Worm (Caenorhabditis elegans): Measurements from ENCODE around the gene ref-1.
"Not testable (repeated sequence)": the region's sequence is repeated elsewhere in the genome, so short reads cannot be mapped to it uniquely, and the experiment has no call there.

ref-1 gene

ce11 chrII:10245612-10246011, 27.3 kb downstream of the ref-1 start:
- TF ChIP-seq ztf-1 (GFP tag; conservative IDR thresholded peaks at IDR 0.05) (no peak), sem-4 (tag; optimal IDR thresholded peaks at IDR 0.05) (no peak), unc-55 (GFP tag; optimal IDR thresholded peaks at IDR 0.05) (no peak), nhr-12 (tag; optimal IDR thresholded peaks at IDR 0.05) (no peak), alr-1 (tag; optimal IDR thresholded peaks at IDR 0.05) (no peak), blmp-1 (tag; optimal IDR thresholded peaks at IDR 0.05; ENCODE audit: insufficient read depth) (no peak), aly-2 (tag; optimal IDR thresholded peaks at IDR 0.05) (no peak), unc-39 (tag; optimal IDR thresholded peaks at IDR 0.05) (no peak), skn-1 (tag; optimal IDR thresholded peaks at IDR 0.05) (no peak), ceh-82 (tag; optimal IDR thresholded peaks at IDR 0.05) (no peak), lin-11 (tag; optimal IDR thresholded peaks at IDR 0.05) (no peak), lsy-2 (tag; optimal IDR thresholded peaks at IDR 0.05) (no peak)

ce11 chrII:10247154-10247553, 28.9 kb downstream of the ref-1 start:
- TF ChIP-seq ZK546.5 (tag; optimal IDR thresholded peaks at IDR 0.05) (no peak), lin-39 (tag; optimal IDR thresholded peaks at IDR 0.05) (no peak), C34F6.9 (tag; optimal IDR thresholded peaks at IDR 0.05) (no peak), ztf-11 (tag; optimal IDR thresholded peaks at IDR 0.05) (no peak), elt-1 (tag; optimal IDR thresholded peaks at IDR 0.05) (no peak), ceh-82 (tag; optimal IDR thresholded peaks at IDR 0.05) (no peak), nhr-23 (tag; optimal IDR thresholded peaks at IDR 0.05) (no peak)

- TF ChIP-seq nhr-77, mdl-1, F13H6.1 (tag; optimal IDR thresholded peaks at IDR 0.05): not testable (repeated sequence)
These were observed 29.5 kb downstream of the ref-1 start, which contains the start of gene nrde-2 for ce11 chrII:10247594-10248283. Gene nrde-2 (minus strand): TSS chrII:10247638.

ce11 chrII:10248355-10249041, 30.2 kb downstream of the ref-1 start, which contains the start of gene atad-3:
Gene atad-3 (plus strand): TSS chrII:10248991.
- TF ChIP-seq nhr-12 (tag; optimal IDR thresholded peaks at IDR 0.05) (no peak), nhr-21 (tag; optimal IDR thresholded peaks at IDR 0.05) (peak; percentile 74), nhr-237 (tag; optimal IDR thresholded peaks at IDR 0.05) (peak; percentile 12), zag-1 (tag; optimal IDR thresholded peaks at IDR 0.05) (peak; percentile 79), ztf-1 (GFP tag; conservative IDR thresholded peaks at IDR 0.05) (no peak), snpc-4 (tag; optimal IDR thresholded peaks at IDR 0.05) (peak; percentile 72), F13H6.1 (tag; optimal IDR thresholded peaks at IDR 0.05) (peak; percentile 88), nhr-25 (tag; optimal IDR thresholded peaks at IDR 0.05) (peak; percentile 86), ama-1 (optimal IDR thresholded peaks at IDR 0.05) (peak; percentile 4), ZK546.5 (tag; optimal IDR thresholded peaks at IDR 0.05) (peak; percentile 44), nhr-129 (tag; optimal IDR thresholded peaks at IDR 0.05) (peak; percentile 86), mdl-1 (tag; optimal IDR thresholded peaks at IDR 0.05) (peak in 1 of 2 experiments; percentile 47), peb-1 (tag; optimal IDR thresholded peaks at IDR 0.05) (no peak), lin-11 (tag; optimal IDR thresholded peaks at IDR 0.05) (peak; percentile 68), ztf-11 (tag; optimal IDR thresholded peaks at IDR 0.05) (no peak), mab-5 (tag; optimal IDR thresholded peaks at IDR 0.05) (peak; percentile 76), lin-13 (GFP tag; optimal IDR thresholded peaks at IDR 0.05) (peak; percentile 92), nhr-6 (tag; optimal IDR thresholded peaks at IDR 0.05) (peak; percentile 70), unc-62 (GFP tag; optimal IDR thresholded peaks at IDR 0.05) (no peak), C34F6.9 (tag; optimal IDR thresholded peaks at IDR 0.05) (peak; percentile 89), ceh-82 (tag; optimal IDR thresholded peaks at IDR 0.05) (peak; percentile 7), nhr-10 (tag; optimal IDR thresholded peaks at IDR 0.05) (no peak), blmp-1 (tag; optimal IDR thresholded peaks at IDR 0.05; ENCODE audit: insufficient read depth) (peak; percentile 13), elt-3 (tag; optimal IDR thresholded peaks at IDR 0.05) (no peak), alr-1 (tag; optimal IDR thresholded peaks at IDR 0.05) (no peak), lsy-2 (tag; optimal IDR thresholded peaks at IDR 0.05) (peak; percentile 83 to 91), egl-27 (tag; optimal IDR thresholded peaks at IDR 0.05) (peak; percentile 55), sma-3 (GFP tag; optimal IDR thresholded peaks at IDR 0.05) (peak; percentile 91), ceh-16 (tag; optimal IDR thresholded peaks at IDR 0.05) (no peak), aly-2 (tag; optimal IDR thresholded peaks at IDR 0.05) (no peak), unc-55 (GFP tag; optimal IDR thresholded peaks at IDR 0.05) (peak; percentile 85), Y55F3AM.14 (GFP tag; optimal IDR thresholded peaks at IDR 0.05) (peak; percentile 46), nhr-11 (tag; optimal IDR thresholded peaks at IDR 0.05) (no peak), crh-2 (tag; optimal IDR thresholded peaks at IDR 0.05) (peak; percentile 85), ztf-4 (tag; optimal IDR thresholded peaks at IDR 0.05) (peak; percentile 43), gmeb-1 (tag; optimal IDR thresholded peaks at IDR 0.05) (peak; percentile 83), R02D3.7 (tag; optimal IDR thresholded peaks at IDR 0.05) (peak; percentile 42), sem-4 (tag; optimal IDR thresholded peaks at IDR 0.05) (peak; percentile 65)

Measured in whole organism, L2 larva.